Fruit fly (Drosophila melanogaster): ENCODE results near the gene PGRP-LD.

Gene PGRP-LD

dm6 chr3L:5808101-5808433 is 28.2 kb downstream of the PGRP-LD start (continued):
- TF ChIP-seq dati (GFP tag; IDR thresholded peaks at IDR 0.05) (no peak), Bgb (GFP tag; IDR thresholded peaks at IDR 0.05; ENCODE audit: partially characterized antibody) (no peak), chif (GFP tag; optimal IDR thresholded peaks at IDR 0.05) (peak in 1 of 2 experiments; percentile 1), CG14860 (GFP tag; IDR thresholded peaks at IDR 0.05; ENCODE audit: partially characterized antibody) (no peak), nerfin-2 (GFP tag; IDR thresholded peaks at IDR 0.05; ENCODE audit: partially characterized antibody) (no peak), jigr1 (GFP tag; IDR thresholded peaks at IDR 0.05) (0 out of 3 replicates have a peak, but pooled peaks have one; percentile 22), CG9437 (GFP tag; optimal IDR thresholded peaks at IDR 0.05) (no peak), CG10209 (GFP tag; optimal IDR thresholded peaks at IDR 0.05) (peak; percentile 12), Poxn (GFP tag; IDR thresholded peaks at IDR 0.05) (no peak), nom (GFP tag; optimal IDR thresholded peaks at IDR 0.05) (peak; percentile 71), NFAT (GFP tag; IDR thresholded peaks at IDR 0.05) (0 out of 2 replicates have a peak, but pooled peaks have one; percentile 10), CG13424 (tag; optimal IDR thresholded peaks at IDR 0.05) (peak; percentile 6), NC2α (GFP tag; optimal IDR thresholded peaks at IDR 0.05) (no peak), CG2678 (tag; optimal IDR thresholded peaks at IDR 0.05) (peak; percentile 46), CG1647 (GFP tag; optimal IDR thresholded peaks at IDR 0.05) (no peak), CG18764 (GFP tag; optimal IDR thresholded peaks at IDR 0.05) (no peak), CG15073 (GFP tag; optimal IDR thresholded peaks at IDR 0.05) (no peak), CG13296 (GFP tag; optimal IDR thresholded peaks at IDR 0.05) (peak; percentile 4), CG9609 (GFP tag; optimal IDR thresholded peaks at IDR 0.05) (no peak), CG9932 (GFP tag; IDR thresholded peaks at IDR 0.05) (peak; percentile 54; the same call in 1 of the 2 replicates), Gug (GFP tag; IDR thresholded peaks at IDR 0.05) (peak; percentile 13; the same call in 1 of the 4 replicates), BtbVII (GFP tag; optimal IDR thresholded peaks at IDR 0.05) (peak; percentile 40), ind (GFP tag; optimal IDR thresholded peaks at IDR 0.05) (peak; percentile 22), psq (GFP tag; optimal IDR thresholded peaks at IDR 0.05) (no peak), gsb-n (tag; optimal IDR thresholded peaks at IDR 0.05) (no peak), run (tag; optimal IDR thresholded peaks at IDR 0.05) (no peak), Med (GFP tag) (peak; percentile 16), CG10274 (GFP tag; optimal IDR thresholded peaks at IDR 0.05) (peak; percentile 41), Hsf (GFP tag; optimal IDR thresholded peaks at IDR 0.05) (no peak), pho (GFP tag; optimal IDR thresholded peaks at IDR 0.05) (no peak), CG13775 (GFP tag; optimal IDR thresholded peaks at IDR 0.05) (no peak), CG3838 (GFP tag; optimal IDR thresholded peaks at IDR 0.05) (no peak), Eip74EF (GFP tag; optimal IDR thresholded peaks at IDR 0.05) (peak in 1 of 2 experiments; percentile 1), bowl (GFP tag; IDR thresholded peaks at IDR 0.05) (no peak), H2.0 (GFP tag; IDR thresholded peaks at IDR 0.05) (no peak), Rfx (GFP tag; IDR thresholded peaks at IDR 0.05) (peak; percentile 56), nmo (GFP tag; optimal IDR thresholded peaks at IDR 0.05) (peak; percentile 40), CG6654 (GFP tag; optimal IDR thresholded peaks at IDR 0.05) (peak; percentile 1), prd (optimal IDR thresholded peaks at IDR 0.05) (no peak), prd (GFP tag; IDR thresholded peaks at IDR 0.05) (peak; percentile 29; the same call in 1 of the 3 replicates), CG6689 (GFP tag; IDR thresholded peaks at IDR 0.05) (peak; percentile 26; the same call in 1 of the 2 replicates), CG31224 (GFP tag; IDR thresholded peaks at IDR 0.05) (no peak), CG18262 (tag; optimal IDR thresholded peaks at IDR 0.05) (peak; percentile 23), al (GFP tag; IDR thresholded peaks at IDR 0.05) (0 out of 2 replicates have a peak, but pooled peaks have one; percentile 20), CG30403 (GFP tag; optimal IDR thresholded peaks at IDR 0.05) (peak; percentile 49), Drgx (GFP tag; IDR thresholded peaks at IDR 0.05) (peak; percentile 55), CG10959 (GFP tag; IDR thresholded peaks at IDR 0.05) (no peak), unpg (GFP tag; optimal IDR thresholded peaks at IDR 0.05) (peak; percentile 45), Tbp (GFP tag; optimal IDR thresholded peaks at IDR 0.05) (no peak), CG6272 (GFP tag; IDR thresholded peaks at IDR 0.05) (no peak), tgo (GFP tag; IDR thresholded peaks at IDR 0.05) (peak; percentile 35; the same call in 1 of the 3 replicates), B-H1 (GFP tag; IDR thresholded peaks at IDR 0.05) (peak; percentile 13; the same call in 1 of the 3 replicates)
